Fruit fly (Drosophila melanogaster): ENCODE results near the gene SIFaR.
A peak's percentile ranks its signal among the peaks of the same experiment; 100 is the strongest.

Gene SIFaR

dm6 chr3R:21296038-21296727, 2.4 kb upstream of the SIFaR start:
- TF ChIP-seq Dll (optimal IDR thresholded peaks at IDR 0.05) (no peak), CG8478 (optimal IDR thresholded peaks at IDR 0.05) (peak; percentile 16)

dm6 chr3R:21295695-21296037, 1.9 kb upstream of the SIFaR start:
- TF ChIP-seq EcR (GFP tag; optimal IDR thresholded peaks at IDR 0.05) = no peak
- TF ChIP-seq usp (GFP tag; optimal IDR thresholded peaks at IDR 0.05) = no peak
- no peak for TF ChIP-seq Dll (optimal IDR thresholded peaks at IDR 0.05)
- no peak for TF ChIP-seq psq (optimal IDR thresholded peaks at IDR 0.05)
- no peak for TF ChIP-seq CG8478 (optimal IDR thresholded peaks at IDR 0.05)

dm6 chr3R:21295004-21295403, 1.2 kb upstream of the SIFaR start:
- TF ChIP-seq pan (optimal IDR thresholded peaks at IDR 0.05) (no peak), psq (optimal IDR thresholded peaks at IDR 0.05) (no peak), Dll (optimal IDR thresholded peaks at IDR 0.05) (no peak), CG8478 (optimal IDR thresholded peaks at IDR 0.05) (no peak), EcR (GFP tag; optimal IDR thresholded peaks at IDR 0.05) (no peak), usp (GFP tag; optimal IDR thresholded peaks at IDR 0.05) (no peak)

DNA sequence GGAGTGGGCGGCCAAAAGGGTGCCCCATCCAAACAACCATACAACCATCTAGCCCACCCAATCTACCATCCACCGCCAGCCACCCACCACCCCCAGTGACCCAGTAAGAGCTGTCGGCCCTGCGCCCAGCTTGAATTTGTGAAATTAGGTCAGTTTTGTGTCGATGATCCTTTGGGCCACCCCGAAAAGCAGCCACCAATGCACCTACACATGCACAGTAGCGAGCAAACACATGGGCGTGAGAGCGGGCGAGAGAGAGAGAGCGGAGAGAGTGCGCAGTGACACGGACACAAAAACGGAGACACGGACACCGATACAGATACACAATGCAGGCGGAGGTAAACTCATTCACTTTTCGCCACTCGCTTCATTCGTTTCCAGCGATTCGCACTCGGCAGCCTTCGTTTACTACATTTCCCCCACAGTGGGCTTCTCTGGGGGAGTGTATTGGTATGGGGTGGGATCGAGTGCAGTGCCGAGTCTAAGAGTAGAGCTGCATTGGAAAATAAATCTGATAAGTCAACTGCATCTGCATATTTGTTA, 4.7 kb downstream of the SIFaR start:
- TF ChIP-seq psq (optimal IDR thresholded peaks at IDR 0.05) = no peak
- TF ChIP-seq EcR (GFP tag; optimal IDR thresholded peaks at IDR 0.05) = no peak
- no peak for TF ChIP-seq Dll (optimal IDR thresholded peaks at IDR 0.05)
- TF ChIP-seq usp (GFP tag; optimal IDR thresholded peaks at IDR 0.05) = no peak
- no peak for TF ChIP-seq pan (optimal IDR thresholded peaks at IDR 0.05)
- no peak for TF ChIP-seq CG8478 (optimal IDR thresholded peaks at IDR 0.05)

dm6 chr3R:21288462-21288861, 5.3 kb downstream of the SIFaR start:
- TF ChIP-seq Dll (optimal IDR thresholded peaks at IDR 0.05) (no peak), pan (optimal IDR thresholded peaks at IDR 0.05) (no peak), CG8478 (optimal IDR thresholded peaks at IDR 0.05) (no peak), psq (optimal IDR thresholded peaks at IDR 0.05) (no peak), EcR (GFP tag; optimal IDR thresholded peaks at IDR 0.05) (no peak), usp (GFP tag; optimal IDR thresholded peaks at IDR 0.05) (no peak)

- TF ChIP-seq EcR (GFP tag; optimal IDR thresholded peaks at IDR 0.05) (no peak), Dll (optimal IDR thresholded peaks at IDR 0.05) (no peak), usp (GFP tag; optimal IDR thresholded peaks at IDR 0.05) (no peak), CG8478 (optimal IDR thresholded peaks at IDR 0.05) (no peak)
Observed at dm6 chr3R:21282897-21283296, 10.9 kb downstream of the SIFaR start, which contains the start of gene CG17298. CG17298 (plus strand) TSS chr3R:21283197.

DNA sequence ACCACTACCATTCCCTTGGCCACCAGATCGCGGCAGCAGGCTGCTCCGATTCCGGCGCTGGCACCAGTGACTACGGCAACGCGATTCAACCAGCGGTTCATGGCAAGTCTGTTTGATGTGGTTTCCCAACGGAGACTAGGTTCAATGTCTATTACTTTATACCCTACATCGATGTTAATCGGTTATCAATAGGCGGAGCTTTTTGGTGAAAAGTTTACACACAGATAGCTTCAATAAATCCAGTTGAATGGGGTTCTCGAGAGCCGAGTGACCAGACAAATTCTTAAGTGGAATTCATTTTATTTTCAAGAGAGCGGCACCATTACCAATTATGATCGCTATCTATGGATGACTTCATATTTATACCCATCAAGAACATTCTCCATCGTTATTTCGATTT, 17.7 kb downstream of the SIFaR start, which contains the start of gene CG3301:
Gene CG3301 (minus strand): TSS at position 139 of the 400 bp plus-strand sequence.
- TF ChIP-seq pan (optimal IDR thresholded peaks at IDR 0.05) (no peak), psq (optimal IDR thresholded peaks at IDR 0.05) (no peak), usp (GFP tag; optimal IDR thresholded peaks at IDR 0.05) (no peak), Dll (optimal IDR thresholded peaks at IDR 0.05) (no peak), CG8478 (optimal IDR thresholded peaks at IDR 0.05) (no peak), EcR (GFP tag; optimal IDR thresholded peaks at IDR 0.05) (no peak)

- TF ChIP-seq pan (optimal IDR thresholded peaks at IDR 0.05) = no peak
- no peak for TF ChIP-seq psq (optimal IDR thresholded peaks at IDR 0.05)
- TF ChIP-seq usp (GFP tag; optimal IDR thresholded peaks at IDR 0.05) = no peak
- no peak for TF ChIP-seq EcR (GFP tag; optimal IDR thresholded peaks at IDR 0.05)
- TF ChIP-seq CG8478 (optimal IDR thresholded peaks at IDR 0.05) = no peak
- no peak for TF ChIP-seq Dll (optimal IDR thresholded peaks at IDR 0.05)
Observed at dm6 chr3R:21274870-21275269, 18.9 kb downstream of the SIFaR start.

- TF ChIP-seq psq (optimal IDR thresholded peaks at IDR 0.05) = no peak
Observed at dm6 chr3R:21273427-21274038, 20.3 kb downstream of the SIFaR start, which contains the start of gene CG3308. CG3308 (minus strand) TSS chr3R:21273817.

dm6 chr3R:21271208-21271607, 22.6 kb downstream of the SIFaR start:
- TF ChIP-seq pan (optimal IDR thresholded peaks at IDR 0.05) = no peak
- TF ChIP-seq EcR (GFP tag; optimal IDR thresholded peaks at IDR 0.05) = no peak
- TF ChIP-seq CG8478 (optimal IDR thresholded peaks at IDR 0.05) = no peak
- TF ChIP-seq psq (optimal IDR thresholded peaks at IDR 0.05) = no peak
- TF ChIP-seq Dll (optimal IDR thresholded peaks at IDR 0.05) = no peak
- TF ChIP-seq usp (GFP tag; optimal IDR thresholded peaks at IDR 0.05) = no peak

- TF ChIP-seq EcR (GFP tag; optimal IDR thresholded peaks at IDR 0.05) (no peak), pan (optimal IDR thresholded peaks at IDR 0.05) (no peak), psq (optimal IDR thresholded peaks at IDR 0.05) (no peak), Dll (optimal IDR thresholded peaks at IDR 0.05) (no peak), usp (GFP tag; optimal IDR thresholded peaks at IDR 0.05) (no peak), CG8478 (optimal IDR thresholded peaks at IDR 0.05) (no peak)
Observed at dm6 chr3R:21270609-21271143, 23.1 kb downstream of the SIFaR start.

- TF ChIP-seq pan (optimal IDR thresholded peaks at IDR 0.05) = no peak
Observed at dm6 chr3R:21269923-21270322, 23.9 kb downstream of the SIFaR start, which contains the start of the genes AP-2sigma and Idi. AP-2sigma (minus strand) TSS chr3R:21270075. Idi (plus strand) TSS chr3R:21270126.

DNA sequence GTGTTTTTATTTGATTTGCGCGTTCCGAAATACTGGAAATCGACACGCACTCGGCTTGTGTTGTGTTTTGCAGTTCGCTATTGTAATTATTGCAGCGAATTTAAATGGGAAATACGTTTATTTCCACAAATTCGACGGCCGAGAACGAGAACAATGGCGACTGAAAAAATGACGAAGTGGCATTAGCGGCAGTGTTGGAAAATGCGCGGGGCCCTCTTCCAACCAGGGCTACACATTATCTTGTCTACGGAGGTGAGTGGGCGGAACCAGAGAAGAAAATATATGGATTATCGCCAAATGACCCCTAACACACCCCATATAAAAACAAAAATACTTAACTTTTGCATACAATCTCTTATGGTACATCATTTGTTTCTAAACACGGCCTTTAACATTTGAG, 24.9 kb downstream of the SIFaR start, which contains the start of gene Rab1:
Gene Rab1 (minus strand): TSS at position 188 of the 400 bp plus-strand sequence.
- TF ChIP-seq CG8478 (optimal IDR thresholded peaks at IDR 0.05) (no peak), EcR (GFP tag; optimal IDR thresholded peaks at IDR 0.05) (no peak), Dll (optimal IDR thresholded peaks at IDR 0.05) (no peak), pan (optimal IDR thresholded peaks at IDR 0.05) (no peak), usp (GFP tag; optimal IDR thresholded peaks at IDR 0.05) (no peak), psq (optimal IDR thresholded peaks at IDR 0.05) (no peak)
